Worm (Caenorhabditis elegans): ENCODE measurements around the gene C31G12.3.

C31G12.3 gene

DNA sequence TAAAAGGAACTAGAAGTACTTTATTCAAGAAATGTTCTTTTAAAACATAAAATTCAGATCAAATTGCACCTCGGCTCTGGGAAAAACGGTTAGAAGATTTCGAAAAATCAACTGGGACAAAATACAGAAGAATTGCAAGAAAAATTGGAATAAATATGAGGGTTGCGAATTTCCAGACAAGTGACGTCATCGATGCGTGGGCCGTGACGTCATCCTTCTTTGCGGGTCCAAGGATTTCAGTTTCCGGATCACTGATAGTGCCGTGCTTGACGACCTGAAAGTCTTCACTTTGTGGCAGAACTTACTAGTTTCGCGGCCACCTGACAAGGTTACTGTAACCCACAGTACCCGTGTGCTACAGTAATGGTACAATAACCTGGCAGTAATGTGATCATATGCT is 21.6 kb upstream of the C31G12.3 start:
- TF ChIP-seq nhr-77 (tag; optimal IDR thresholded peaks at IDR 0.05) (no peak), elt-3 (tag; optimal IDR thresholded peaks at IDR 0.05) (no peak), lsy-12 (tag; optimal IDR thresholded peaks at IDR 0.05) (no peak), R02D3.7 (tag; optimal IDR thresholded peaks at IDR 0.05) (no peak), zag-1 (tag; optimal IDR thresholded peaks at IDR 0.05) (no peak), skn-1 (tag; optimal IDR thresholded peaks at IDR 0.05) (no peak), pqm-1 (tag; optimal IDR thresholded peaks at IDR 0.05) (no peak)

DNA sequence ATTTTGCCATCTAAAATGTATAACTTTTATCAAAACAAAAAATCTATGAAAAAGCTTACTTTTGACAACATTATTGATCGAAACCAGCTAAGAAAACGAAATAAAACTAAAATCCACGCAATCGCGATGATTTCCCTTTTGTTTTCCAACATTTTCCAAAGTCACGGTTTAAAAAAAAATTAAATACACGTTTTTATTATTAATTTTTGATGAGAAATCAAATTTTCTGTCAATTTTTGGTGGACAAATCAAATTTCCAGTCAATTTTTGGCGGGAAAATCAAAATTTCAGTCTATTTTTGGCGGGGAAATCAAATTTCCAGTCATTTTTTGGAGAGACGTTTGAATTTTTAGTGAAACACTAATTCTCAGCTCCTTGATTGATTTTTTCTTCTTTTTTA is 20.3 kb upstream of the C31G12.3 start, which contains the start of gene C14A6.5:
Gene C14A6.5 (minus strand): TSS at position 101 of the 400 bp plus-strand sequence.
- TF ChIP-seq aly-2 (tag; optimal IDR thresholded peaks at IDR 0.05) = no peak
- no peak for TF ChIP-seq nhr-11 (tag; optimal IDR thresholded peaks at IDR 0.05)
- TF ChIP-seq nhr-237 (tag; optimal IDR thresholded peaks at IDR 0.05) = no peak
- TF ChIP-seq pha-4 (tag; optimal IDR thresholded peaks at IDR 0.05) = no peak
- no peak for TF ChIP-seq hmg-11 (tag; optimal IDR thresholded peaks at IDR 0.05)
- no peak for TF ChIP-seq unc-39 (tag; optimal IDR thresholded peaks at IDR 0.05)
- TF ChIP-seq lsy-12 (tag; optimal IDR thresholded peaks at IDR 0.05) = no peak
- TF ChIP-seq lin-39 (tag; optimal IDR thresholded peaks at IDR 0.05) = no peak
- TF ChIP-seq nhr-67 (tag; optimal IDR thresholded peaks at IDR 0.05) = no peak
- TF ChIP-seq nhr-25 (tag; optimal IDR thresholded peaks at IDR 0.05) = no peak
- TF ChIP-seq mdl-1 (tag; optimal IDR thresholded peaks at IDR 0.05) = no peak
- no peak for TF ChIP-seq sea-2 (GFP tag; optimal IDR thresholded peaks at IDR 0.05)
- TF ChIP-seq ceh-9 (tag; optimal IDR thresholded peaks at IDR 0.05) = no peak
- no peak for TF ChIP-seq ztf-11 (tag; optimal IDR thresholded peaks at IDR 0.05)
- TF ChIP-seq ceh-82 (tag; optimal IDR thresholded peaks at IDR 0.05) = no peak
- TF ChIP-seq lin-15B (tag; optimal IDR thresholded peaks at IDR 0.05) = no peak

DNA sequence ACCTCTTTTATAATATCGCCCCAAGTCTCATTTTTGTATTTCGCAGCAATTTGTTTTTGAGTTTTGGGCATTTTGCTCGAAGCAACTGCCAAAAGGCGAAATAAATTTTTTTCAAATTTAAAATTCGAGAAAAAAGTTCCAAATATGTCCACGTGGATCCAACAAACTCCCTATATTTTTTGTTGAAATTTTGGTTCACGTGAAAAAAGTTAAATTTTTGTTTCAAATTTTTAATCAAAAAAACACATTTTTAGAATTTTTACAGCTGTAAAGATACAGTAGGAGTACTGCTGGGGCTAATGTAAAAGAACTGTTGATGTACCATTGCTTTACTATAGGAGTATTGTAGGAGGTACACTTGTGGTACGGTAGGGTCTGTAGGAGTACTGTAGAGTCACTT is 17.8 kb upstream of the C31G12.3 start, which contains the start of gene C14A6.6:
Gene C14A6.6 (minus strand): TSS at position 101 of the 400 bp plus-strand sequence.
- no peak for TF ChIP-seq R02D3.7 (tag; optimal IDR thresholded peaks at IDR 0.05)
- TF ChIP-seq ceh-28 (tag; optimal IDR thresholded peaks at IDR 0.05) = no peak
- TF ChIP-seq nhr-43 (tag; optimal IDR thresholded peaks at IDR 0.05; ENCODE audit: poor library complexity, severe bottlenecking) = no peak
- no peak for TF ChIP-seq unc-62 (GFP tag; optimal IDR thresholded peaks at IDR 0.05)
- no peak for TF ChIP-seq pqm-1 (tag; optimal IDR thresholded peaks at IDR 0.05)
- TF ChIP-seq skn-1 (tag; optimal IDR thresholded peaks at IDR 0.05) = no peak
- TF ChIP-seq unc-39 (tag; optimal IDR thresholded peaks at IDR 0.05) = no peak
- TF ChIP-seq nhr-28 (tag; optimal IDR thresholded peaks at IDR 0.05) = no peak
- TF ChIP-seq snpc-4 (tag; optimal IDR thresholded peaks at IDR 0.05) = no peak
- no peak for TF ChIP-seq nhr-77 (tag; optimal IDR thresholded peaks at IDR 0.05)
- no peak for TF ChIP-seq fos-1 (tag; optimal IDR thresholded peaks at IDR 0.05)
- TF ChIP-seq mdl-1 (tag; optimal IDR thresholded peaks at IDR 0.05) = no peak
- no peak for TF ChIP-seq ceh-9 (tag; optimal IDR thresholded peaks at IDR 0.05)
- no peak for TF ChIP-seq nhr-25 (tag; optimal IDR thresholded peaks at IDR 0.05)
- TF ChIP-seq fkh-2 (tag; optimal IDR thresholded peaks at IDR 0.05) = no peak
- no peak for TF ChIP-seq egl-5 (tag; optimal IDR thresholded peaks at IDR 0.05)
- TF ChIP-seq nhr-23 (tag; optimal IDR thresholded peaks at IDR 0.05) = no peak
- no peak for TF ChIP-seq ceh-16 (tag; optimal IDR thresholded peaks at IDR 0.05)
- no peak for TF ChIP-seq aly-2 (tag; optimal IDR thresholded peaks at IDR 0.05)
- TF ChIP-seq pha-4 (tag; optimal IDR thresholded peaks at IDR 0.05) = no peak

DNA sequence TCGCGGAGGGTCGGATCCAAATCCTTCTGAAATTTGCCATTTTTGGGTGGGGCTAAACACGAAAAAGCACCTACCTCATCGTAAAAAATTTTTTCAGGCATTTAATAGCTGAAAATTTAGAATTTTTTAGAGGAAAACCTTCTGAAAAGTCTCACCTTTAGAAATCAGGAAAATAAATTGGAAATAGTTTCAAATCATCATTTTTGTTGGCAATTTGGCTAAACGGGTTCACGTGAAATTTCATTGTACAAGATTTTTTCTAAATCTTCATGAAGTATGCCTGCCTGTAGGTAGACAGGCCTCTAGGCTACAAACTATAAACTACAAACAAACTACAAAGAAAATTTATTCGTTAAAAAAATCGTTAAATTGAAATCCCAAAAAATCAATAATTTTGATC is 16.7 kb upstream of the C31G12.3 start, which contains the start of gene C14A6.7:
Gene C14A6.7 (minus strand): TSS at position 101 of the 400 bp plus-strand sequence.
- no peak for TF ChIP-seq aly-2 (tag; optimal IDR thresholded peaks at IDR 0.05)
- TF ChIP-seq pha-4 (tag; optimal IDR thresholded peaks at IDR 0.05) = no peak
- TF ChIP-seq nhr-43 (tag; optimal IDR thresholded peaks at IDR 0.05; ENCODE audit: poor library complexity, severe bottlenecking) = no peak
- TF ChIP-seq nfya-1 (tag; optimal IDR thresholded peaks at IDR 0.05; ENCODE audit: insufficient read depth) = no peak
- no peak for TF ChIP-seq nhr-23 (tag; optimal IDR thresholded peaks at IDR 0.05)
- TF ChIP-seq ceh-28 (tag; optimal IDR thresholded peaks at IDR 0.05) = no peak
- no peak for TF ChIP-seq elt-2 (tag; optimal IDR thresholded peaks at IDR 0.05)
- TF ChIP-seq hmg-11 (tag; optimal IDR thresholded peaks at IDR 0.05) = no peak
- TF ChIP-seq pqm-1 (tag; optimal IDR thresholded peaks at IDR 0.05) = no peak
- no peak for TF ChIP-seq lsy-12 (tag; optimal IDR thresholded peaks at IDR 0.05)
- no peak for TF ChIP-seq nhr-28 (tag; optimal IDR thresholded peaks at IDR 0.05)
- no peak for TF ChIP-seq ceh-82 (tag; optimal IDR thresholded peaks at IDR 0.05)
- no peak for TF ChIP-seq egl-27 (tag; optimal IDR thresholded peaks at IDR 0.05)
